Worm (Caenorhabditis elegans) whole organism, L1 larva: ENCODE data around the gene ZC190.4.

Experiments
- ama-1 ChIP-seq: fragments of 150-350 bp; optimal IDR thresholded peaks from 2 replicates; lab custom pipeline; 2014
- nhr-11 ChIP-seq: fragments of 150-350 bp; optimal IDR thresholded peaks from 2 replicates; lab custom pipeline; 2014; ENCODE audit warnings: missing biosample characterization, missing genetic modification characterization
- nhr-237 ChIP-seq: fragments of 150-350 bp; optimal IDR thresholded peaks from 2 replicates; lab custom pipeline; 2014; ENCODE audit warnings: missing biosample characterization, missing genetic modification characterization
- nhr-71 ChIP-seq: sonication (generic microtip); optimal IDR thresholded peaks from 2 replicates; lab custom pipeline; 2016; ENCODE audit warnings: mild to moderate bottlenecking, missing genetic modification characterization, moderate library complexity, missing compliant biosample characterization
- nhr-84 ChIP-seq: sonication (generic microtip); optimal IDR thresholded peaks from 2 replicates; lab custom pipeline; 2017; ENCODE audit warnings: missing biosample characterization, missing genetic modification characterization
- snu-23 ChIP-seq: sonication (generic microtip); optimal IDR thresholded peaks from 2 replicates; lab custom pipeline; 2016; ENCODE audit warnings: missing genetic modification characterization, missing compliant biosample characterization
- unc-62 ChIP-seq: fragments of 150-350 bp; optimal IDR thresholded peaks from 2 replicates; lab custom pipeline; 2014; ENCODE audit warnings: missing biosample characterization, missing genetic modification reagents, missing genetic modification characterization
- ztf-11 ChIP-seq, 2 experiments: sonication (generic microtip); optimal IDR thresholded peaks; 2 replicates each; lab custom pipeline; 2016 to 2017; ENCODE audit warnings: missing genetic modification characterization in 2 of 2, missing biosample characterization in 1 of 2, missing compliant biosample characterization in 1 of 2

ce11 chrV:8661241-8661954 lies 4.5 kb upstream of the ZC190.4 start:
- peak; percentile 40 for TF ChIP-seq nhr-71
- TF ChIP-seq ama-1 (lab: Kevin White, UChicago), result no peak
- TF ChIP-seq nhr-11 (tag; lab: Kevin White, UChicago), result no peak
- no peak for TF ChIP-seq nhr-237 (tag; lab: Kevin White, UChicago)
- TF ChIP-seq unc-62 (GFP tag; lab: Kevin White, UChicago), result no peak
- no peak for TF ChIP-seq ztf-11 (tag; optimal IDR thresholded peaks at IDR 0.05; lab: Kevin White, UChicago)
- TF ChIP-seq snu-23 (GFP tag; lab: Kevin White, UChicago), result peak; percentile 54
- no peak for TF ChIP-seq nhr-84 (tag; lab: Kevin White, UChicago)
